Worm (Caenorhabditis elegans) whole organism, late embryonic: ENCODE results near the gene rps-25.

Source experiments
- elt-2 ChIP-seq: sonication (generic microtip); optimal IDR thresholded peaks from 2 replicates; lab custom pipeline; 2016; ENCODE audit warnings: missing genetic modification reagents, missing genetic modification characterization, missing compliant biosample characterization
- ets-4 ChIP-seq: sonication (generic microtip); optimal IDR thresholded peaks from 2 replicates; lab custom pipeline; 2016; ENCODE audit warnings: missing genetic modification characterization, missing compliant biosample characterization
- hlh-30 ChIP-seq: sonication (generic microtip); optimal IDR thresholded peaks from 2 replicates; lab custom pipeline; 2017; ENCODE audit warnings: antibody characterized with exemption, missing genetic modification characterization, missing compliant biosample characterization; ENCODE audit not compliant: insufficient read depth
- lim-6 ChIP-seq: sonication (generic microtip); optimal IDR thresholded peaks from 2 replicates; lab custom pipeline; 2016; ENCODE audit warnings: missing genetic modification characterization, missing compliant biosample characterization
- nhr-11 ChIP-seq: fragments of 150-350 bp; optimal IDR thresholded peaks from 2 replicates; lab custom pipeline; 2014; ENCODE audit warnings: missing biosample characterization, missing genetic modification characterization

DNA sequence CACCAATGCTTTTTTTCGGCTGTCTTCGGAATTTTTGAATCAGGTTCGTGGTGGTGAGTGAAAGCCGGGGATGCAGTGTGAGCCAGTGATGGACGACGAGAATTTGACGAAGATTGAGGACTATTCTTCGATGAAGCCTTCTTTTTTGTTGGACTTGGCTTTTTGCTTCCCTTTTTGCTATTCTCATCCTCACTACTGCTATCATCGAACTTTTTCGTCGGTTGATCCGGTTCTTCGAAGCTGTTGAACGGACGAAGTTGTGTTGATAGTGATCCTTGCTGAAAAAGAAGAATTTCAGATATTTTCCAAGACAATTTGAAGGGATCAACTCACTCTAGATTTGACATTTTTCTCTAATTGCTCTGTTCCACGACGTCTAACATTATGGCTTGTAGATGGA, 3.2 kb downstream of the rps-25 start:
- TF ChIP-seq ets-4 (tag; lab: Kevin White, UChicago) (no peak), hlh-30 (tag; lab: Kevin White, UChicago) (no peak), elt-2 (tag; lab: Kevin White, UChicago) (no peak), nhr-11 (tag; lab: Kevin White, UChicago) (no peak), lim-6 (no peak)
